Fruit fly (Drosophila melanogaster): Measurements from ENCODE around the gene kto.

The kto gene

dm6 chr3L:19807521-19807920 lies 28.9 kb upstream of the kto start:
- TF ChIP-seq stc (GFP tag; IDR thresholded peaks at IDR 0.05): no peak
- TF ChIP-seq CG15514 (GFP tag; optimal IDR thresholded peaks at IDR 0.05): peak; percentile 91
- TF ChIP-seq CG34422 (GFP tag; IDR thresholded peaks at IDR 0.05): 0 out of 3 replicates have a peak, but pooled peaks have one; percentile 2
- TF ChIP-seq Elba2 (GFP tag; optimal IDR thresholded peaks at IDR 0.05): no peak
- TF ChIP-seq sens (GFP tag): peak; percentile 24

dm6 chr3L:19812491-19812890 lies 23.9 kb upstream of the kto start:
- TF ChIP-seq ap (GFP tag; IDR thresholded peaks at IDR 0.05) (no peak), Sox100B (GFP tag; optimal IDR thresholded peaks at IDR 0.05) (no peak), vvl (GFP tag; IDR thresholded peaks at IDR 0.05) (peak; percentile 58), Fer1 (GFP tag; optimal IDR thresholded peaks at IDR 0.05) (no peak), CG12155 (GFP tag; optimal IDR thresholded peaks at IDR 0.05) (no peak), chinmo (GFP tag; IDR thresholded peaks at IDR 0.05; ENCODE audit: partially characterized antibody) (0 out of 4 replicates have a peak, but pooled peaks have one; percentile 58), Elba2 (GFP tag; optimal IDR thresholded peaks at IDR 0.05) (peak; percentile 34), CG2678 (tag; optimal IDR thresholded peaks at IDR 0.05) (no peak), Dad (GFP tag; optimal IDR thresholded peaks at IDR 0.05) (no peak), CG34224 (GFP tag; IDR thresholded peaks at IDR 0.05; ENCODE audit: partially characterized antibody) (no peak), tx (GFP tag; optimal IDR thresholded peaks at IDR 0.05) (no peak), trh (GFP tag; optimal IDR thresholded peaks at IDR 0.05) (no peak), CG10431 (GFP tag; optimal IDR thresholded peaks at IDR 0.05) (no peak), Atf3 (GFP tag; optimal IDR thresholded peaks at IDR 0.05) (no peak), dysf (GFP tag; IDR thresholded peaks at IDR 0.05) (no peak), CG8359 (GFP tag; optimal IDR thresholded peaks at IDR 0.05; ENCODE audit: borderline replicate concordance) (no peak), CG18599 (GFP tag; optimal IDR thresholded peaks at IDR 0.05) (no peak)

dm6 chr3L:19813075-19813903 lies 23.1 kb upstream of the kto start, which contains the start of gene Cyp305a1:
Cyp305a1 (minus strand) TSS chr3L:19813339.
- TF ChIP-seq CG9727 (GFP tag; optimal IDR thresholded peaks at IDR 0.05) (no peak), cwo (GFP tag; optimal IDR thresholded peaks at IDR 0.05) (peak; percentile 74), mirr (GFP tag; optimal IDR thresholded peaks at IDR 0.05) (peak; percentile 70), exex (tag; optimal IDR thresholded peaks at IDR 0.05) (peak; percentile 68), Tbp (GFP tag; optimal IDR thresholded peaks at IDR 0.05) (no peak), caup (GFP tag; optimal IDR thresholded peaks at IDR 0.05; ENCODE audit: severe bottlenecking) (peak; percentile 40), CG6683 (GFP tag; optimal IDR thresholded peaks at IDR 0.05) (no peak), sug (tag; optimal IDR thresholded peaks at IDR 0.05) (peak; percentile 69), CG34376 (GFP tag; optimal IDR thresholded peaks at IDR 0.05) (peak; percentile 63), CG6765 (GFP tag; optimal IDR thresholded peaks at IDR 0.05) (peak; percentile 20), CG3281 (GFP tag; optimal IDR thresholded peaks at IDR 0.05) (peak; percentile 14), CG12236 (GFP tag; optimal IDR thresholded peaks at IDR 0.05) (no peak), Fer2 (tag; optimal IDR thresholded peaks at IDR 0.05) (peak; percentile 6), gce (GFP tag; IDR thresholded peaks at IDR 0.05) (0 out of 3 replicates have a peak, but pooled peaks have one; percentile 28), pfk (GFP tag; optimal IDR thresholded peaks at IDR 0.05) (peak; percentile 37), Fer1 (GFP tag; optimal IDR thresholded peaks at IDR 0.05) (peak; percentile 58), lmd (GFP tag; IDR thresholded peaks at IDR 0.05) (no peak), CG11695 (GFP tag; IDR thresholded peaks at IDR 0.05) (no peak), kni (GFP tag; optimal IDR thresholded peaks at IDR 0.05) (peak; percentile 44), CG11456 (GFP tag; IDR thresholded peaks at IDR 0.05) (0 out of 3 replicates have a peak, but pooled peaks have one; percentile 48), CG10543 (GFP tag; optimal IDR thresholded peaks at IDR 0.05) (peak; percentile 90), Oli (tag; optimal IDR thresholded peaks at IDR 0.05) (no peak), CG13296 (GFP tag; optimal IDR thresholded peaks at IDR 0.05) (peak; percentile 11), Sry-δ (GFP tag; optimal IDR thresholded peaks at IDR 0.05) (no peak), Dbx (GFP tag; IDR thresholded peaks at IDR 0.05) (0 out of 3 replicates have a peak, but pooled peaks have one; percentile 44), CG32532 (GFP tag; IDR thresholded peaks at IDR 0.05) (peak; percentile 10; the same call in 1 of the 2 replicates)

Measured in whole organism, embryonic.